Worm (Caenorhabditis elegans) whole organism, L1 larva: ENCODE measurements around the gene syd-9.

Experiments
- fkh-4 ChIP-seq: sonication (generic microtip); optimal IDR thresholded peaks from 2 replicates; lab custom pipeline; 2016; ENCODE audit warnings: missing compliant biosample characterization, missing genetic modification characterization, borderline replicate concordance
- nhr-11 ChIP-seq: fragments of 150-350 bp; optimal IDR thresholded peaks from 2 replicates; lab custom pipeline; 2014; ENCODE audit warnings: missing biosample characterization, missing genetic modification characterization
- nhr-77 ChIP-seq: fragments of 150-350 bp; optimal IDR thresholded peaks from 2 replicates; lab custom pipeline; 2014; ENCODE audit warnings: missing biosample characterization, missing genetic modification characterization
- pqm-1 ChIP-seq: sonication (generic microtip); optimal IDR thresholded peaks from 3 replicates; lab custom pipeline; 2017; ENCODE audit warnings: missing biosample characterization, missing genetic modification characterization

- TF ChIP-seq pqm-1 (tag; lab: Kevin White, UChicago), result no peak
- TF ChIP-seq fkh-4 (tag; lab: Kevin White, UChicago), result no peak
- no peak for TF ChIP-seq nhr-77 (tag; lab: Kevin White, UChicago)
- TF ChIP-seq nhr-11 (tag; lab: Kevin White, UChicago), result no peak
Measured at ce11 chrX:7170575-7171297, 47.2 kb upstream of the syd-9 start, which contains the start of gene bar-1.
